Fruit fly (Drosophila melanogaster): Measurements from ENCODE around the gene orb2.

Gene orb2

DNA sequence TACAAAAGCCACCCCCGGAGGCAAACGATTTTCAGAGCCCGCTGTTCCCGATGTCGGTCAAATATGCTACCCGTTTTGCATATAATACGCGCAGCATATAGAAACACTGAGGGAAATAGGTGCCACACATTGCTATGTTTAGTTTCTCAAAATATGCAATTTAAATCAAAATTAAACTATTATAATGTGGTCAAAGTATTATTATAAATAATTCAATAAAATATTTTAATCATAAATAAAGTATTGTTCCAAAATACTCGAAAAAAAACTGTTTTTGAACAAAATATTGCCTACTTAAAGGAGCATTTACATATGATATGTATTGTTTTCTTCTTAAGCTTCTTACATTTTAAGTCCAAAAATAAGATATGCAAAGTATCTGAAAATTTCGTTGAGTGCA, 3.3 kb downstream of the orb2 start (continued):
- TF ChIP-seq ind (GFP tag; optimal IDR thresholded peaks at IDR 0.05): peak; percentile 57
- peak; percentile 42 for TF ChIP-seq trem (tag; optimal IDR thresholded peaks at IDR 0.05)
- TF ChIP-seq CG13424 (tag; optimal IDR thresholded peaks at IDR 0.05): peak; percentile 71
- peak in 1 of 2 experiments; percentile 13 for TF ChIP-seq Eip74EF (GFP tag; optimal IDR thresholded peaks at IDR 0.05)
- TF ChIP-seq CG13123 (GFP tag; optimal IDR thresholded peaks at IDR 0.05): no peak
- TF ChIP-seq stc (GFP tag; IDR thresholded peaks at IDR 0.05): peak; percentile 41; the same call in 1 of the 2 replicates
- TF ChIP-seq Sox102F (GFP tag; optimal IDR thresholded peaks at IDR 0.05): peak; percentile 78
- TF ChIP-seq phol (tag; optimal IDR thresholded peaks at IDR 0.05): peak; percentile 73
- peak; percentile 26 for TF ChIP-seq CG30403 (GFP tag; optimal IDR thresholded peaks at IDR 0.05)
- TF ChIP-seq cato (GFP tag; optimal IDR thresholded peaks at IDR 0.05; ENCODE audit: borderline replicate concordance): no peak
- peak; percentile 15 for TF ChIP-seq CG1529 (GFP tag; optimal IDR thresholded peaks at IDR 0.05)
- no peak for TF ChIP-seq tna (GFP tag; IDR thresholded peaks at IDR 0.05; ENCODE audit: partially characterized antibody)
- TF ChIP-seq CG17829 (tag; optimal IDR thresholded peaks at IDR 0.05): peak; percentile 69
- peak; percentile 61 for TF ChIP-seq CG14710 (tag; optimal IDR thresholded peaks at IDR 0.05)
- TF ChIP-seq pita (GFP tag; optimal IDR thresholded peaks at IDR 0.05): no peak
- peak; percentile 58; the same call in 1 of the 2 replicates for TF ChIP-seq E2f1 (GFP tag; IDR thresholded peaks at IDR 0.05)
- TF ChIP-seq Opbp (GFP tag; IDR thresholded peaks at IDR 0.05; ENCODE audit: partially characterized antibody): no peak
- no peak for TF ChIP-seq wdn (GFP tag; IDR thresholded peaks at IDR 0.05)
- peak; percentile 46 for TF ChIP-seq CG8388 (GFP tag; optimal IDR thresholded peaks at IDR 0.05)
- no peak for TF ChIP-seq CG10274 (GFP tag; optimal IDR thresholded peaks at IDR 0.05)
- TF ChIP-seq HLH3B (GFP tag; IDR thresholded peaks at IDR 0.05): peak; percentile 45; the same call in 1 of the 2 replicates
- TF ChIP-seq CG15073 (GFP tag; optimal IDR thresholded peaks at IDR 0.05): no peak
- TF ChIP-seq CG11504 (tag; optimal IDR thresholded peaks at IDR 0.05): peak; percentile 81
- TF ChIP-seq Dip2 (GFP tag; IDR thresholded peaks at IDR 0.05): no peak
- peak; percentile 53; the same call in 1 of the 2 replicates for TF ChIP-seq Ptx1 (GFP tag; IDR thresholded peaks at IDR 0.05)
- TF ChIP-seq PHDP (tag; optimal IDR thresholded peaks at IDR 0.05): peak; percentile 59
- TF ChIP-seq Hr51 (GFP tag; optimal IDR thresholded peaks at IDR 0.05): peak in 1 of 2 experiments; percentile 74
- peak; percentile 53 for TF ChIP-seq fd3F (GFP tag; optimal IDR thresholded peaks at IDR 0.05)
- peak; percentile 11 for TF ChIP-seq lab (GFP tag; optimal IDR thresholded peaks at IDR 0.05)
- peak; percentile 2 for TF ChIP-seq CG4820 (GFP tag; optimal IDR thresholded peaks at IDR 0.05)
- TF ChIP-seq jumu (GFP tag; optimal IDR thresholded peaks at IDR 0.05): no peak
- no peak for TF ChIP-seq org-1 (GFP tag; optimal IDR thresholded peaks at IDR 0.05)
- peak; percentile 23; the same call in 1 of the 2 replicates for TF ChIP-seq esg (GFP tag; conservative IDR thresholded peaks at IDR 0.05)
- no peak for TF ChIP-seq hkb (optimal IDR thresholded peaks at IDR 0.05)
- TF ChIP-seq hkb (GFP tag; IDR thresholded peaks at IDR 0.05): peak; percentile 37; the same call in 1 of the 2 replicates
- TF ChIP-seq CG32772 (GFP tag; IDR thresholded peaks at IDR 0.05): 0 out of 2 replicates have a peak, but pooled peaks have one; percentile 26
- TF ChIP-seq CG13624 (GFP tag; optimal IDR thresholded peaks at IDR 0.05): no peak
- no peak for TF ChIP-seq sr (GFP tag; IDR thresholded peaks at IDR 0.05)
- TF ChIP-seq Nf-YB (GFP tag; optimal IDR thresholded peaks at IDR 0.05): peak; percentile 26
- TF ChIP-seq Sry-β (GFP tag; optimal IDR thresholded peaks at IDR 0.05): no peak
- no peak for TF ChIP-seq CG9797 (GFP tag; optimal IDR thresholded peaks at IDR 0.05)
- no peak for TF ChIP-seq D19B (GFP tag; optimal IDR thresholded peaks at IDR 0.05)
- TF ChIP-seq cas (GFP tag; IDR thresholded peaks at IDR 0.05): no peak
- 0 out of 2 replicates have a peak, but pooled peaks have one; percentile 23 for TF ChIP-seq wor (GFP tag; IDR thresholded peaks at IDR 0.05)
- TF ChIP-seq slbo (GFP tag; IDR thresholded peaks at IDR 0.05): peak; percentile 43
- TF ChIP-seq E2f2 (GFP tag; IDR thresholded peaks at IDR 0.05): peak; percentile 24; the same call in 1 of the 2 replicates
- TF ChIP-seq Abd-B (GFP tag; optimal IDR thresholded peaks at IDR 0.05): peak; percentile 19
- peak; percentile 50 for TF ChIP-seq CG13296 (GFP tag; optimal IDR thresholded peaks at IDR 0.05)
- peak; percentile 24 for TF ChIP-seq HHEX (GFP tag; optimal IDR thresholded peaks at IDR 0.05)
- TF ChIP-seq sd (tag; optimal IDR thresholded peaks at IDR 0.05): peak; percentile 2

All from whole organism, embryonic.